Worm (Caenorhabditis elegans) whole organism, late embryonic: Measurements from ENCODE around the gene rla-2.
A peak's percentile ranks its signal among the peaks of the same experiment; 100 is the strongest.

Experiments
- C38D4.7 ChIP-seq: fragments of 200-800 bp; sonication (Bioruptor generic); optimal IDR thresholded peaks from 2 replicates; lab custom pipeline; 2018; ENCODE audit warnings: mild to moderate bottlenecking, missing genetic modification characterization, moderate library complexity, missing compliant biosample characterization
- F13H6.1 ChIP-seq: sonication (generic microtip); optimal IDR thresholded peaks from 2 replicates; lab custom pipeline; 2016; ENCODE audit warnings: missing genetic modification characterization, missing compliant biosample characterization
- K02D7.2 ChIP-seq: sonication (generic microtip); optimal IDR thresholded peaks from 2 replicates; lab custom pipeline; 2017; ENCODE audit warnings: mild to moderate bottlenecking, missing genetic modification characterization, missing compliant biosample characterization
- K09A11.1 ChIP-seq: sonication (generic microtip); optimal IDR thresholded peaks from 2 replicates; lab custom pipeline; 2017; ENCODE audit warnings: antibody characterized with exemption, mild to moderate bottlenecking, missing genetic modification characterization, missing compliant biosample characterization; ENCODE audit not compliant: insufficient read depth
- T23F11.4 ChIP-seq: fragments of 200-800 bp; sonication (Bioruptor generic); optimal IDR thresholded peaks from 2 replicates; lab custom pipeline; 2018; ENCODE audit warnings: mild to moderate bottlenecking, missing genetic modification characterization, missing compliant biosample characterization
- Y22D7AL.16 ChIP-seq: sonication (generic microtip); optimal IDR thresholded peaks from 2 replicates; lab custom pipeline; 2016; ENCODE audit warnings: missing genetic modification characterization, missing compliant biosample characterization
- ama-1 ChIP-seq: fragments of 150-350 bp; optimal IDR thresholded peaks from 2 replicates; lab custom pipeline; 2014
- ceh-14 ChIP-seq: sonication (generic microtip); optimal IDR thresholded peaks from 2 replicates; lab custom pipeline; 2016; ENCODE audit warnings: missing genotype, missing genetic modification characterization, missing compliant biosample characterization
- ceh-18 ChIP-seq: sonication (generic microtip); optimal IDR thresholded peaks from 2 replicates; lab custom pipeline; 2016; ENCODE audit warnings: missing genetic modification characterization, missing compliant biosample characterization
- ceh-19 ChIP-seq: fragments of 200-800 bp; sonication (Bioruptor generic); optimal IDR thresholded peaks from 2 replicates; lab custom pipeline; 2018; ENCODE audit warnings: mild to moderate bottlenecking, missing genetic modification characterization, missing compliant biosample characterization
- ceh-24 ChIP-seq: sonication (generic microtip); optimal IDR thresholded peaks from 2 replicates; lab custom pipeline; 2016; ENCODE audit warnings: mild to moderate bottlenecking, missing genetic modification characterization, missing compliant biosample characterization
- ceh-30 ChIP-seq: fragments of 150-350 bp; optimal IDR thresholded peaks from 2 replicates; lab custom pipeline; 2014; ENCODE audit warnings: missing biosample characterization, missing genetic modification characterization
- ceh-31 ChIP-seq: sonication (generic microtip); optimal IDR thresholded peaks from 2 replicates; lab custom pipeline; 2016; ENCODE audit warnings: missing genetic modification characterization, missing compliant biosample characterization
- ceh-34 ChIP-seq: sonication (generic microtip); optimal IDR thresholded peaks from 2 replicates; lab custom pipeline; 2016; ENCODE audit warnings: mild to moderate bottlenecking, missing genetic modification characterization, missing compliant biosample characterization
- ceh-6 ChIP-seq: fragments of 200-800 bp; sonication (Bioruptor generic); optimal IDR thresholded peaks from 2 replicates; lab custom pipeline; 2018; ENCODE audit warnings: mild to moderate bottlenecking, missing genetic modification characterization, missing compliant biosample characterization
- ceh-9 ChIP-seq: sonication (generic microtip); optimal IDR thresholded peaks from 2 replicates; lab custom pipeline; 2016; ENCODE audit warnings: mild to moderate bottlenecking, missing genetic modification characterization, inconsistent platforms, missing compliant biosample characterization
- dve-1 ChIP-seq: sonication (generic microtip); optimal IDR thresholded peaks from 2 replicates; lab custom pipeline; 2017; ENCODE audit warnings: antibody characterized with exemption, mild to moderate bottlenecking, missing genetic modification characterization, missing compliant biosample characterization
- elt-2 ChIP-seq: sonication (generic microtip); optimal IDR thresholded peaks from 2 replicates; lab custom pipeline; 2016; ENCODE audit warnings: missing genetic modification reagents, missing genetic modification characterization, missing compliant biosample characterization
- elt-4 ChIP-seq: sonication (generic microtip); optimal IDR thresholded peaks from 2 replicates; lab custom pipeline; 2016; ENCODE audit warnings: missing genetic modification characterization, missing compliant biosample characterization
- ets-4 ChIP-seq: sonication (generic microtip); optimal IDR thresholded peaks from 2 replicates; lab custom pipeline; 2016; ENCODE audit warnings: missing genetic modification characterization, missing compliant biosample characterization
- eyg-1 ChIP-seq: sonication (generic microtip); optimal IDR thresholded peaks from 2 replicates; lab custom pipeline; 2016; ENCODE audit warnings: missing genotype, missing genetic modification characterization, missing compliant biosample characterization
- fax-1 ChIP-seq: sonication (generic microtip); optimal IDR thresholded peaks from 2 replicates; lab custom pipeline; 2016; ENCODE audit warnings: missing genotype, missing genetic modification characterization, missing compliant biosample characterization
- fkh-10 ChIP-seq: fragments of 150-350 bp; optimal IDR thresholded peaks from 2 replicates; lab custom pipeline; 2014; ENCODE audit warnings: missing biosample characterization, missing genetic modification reagents, missing genetic modification characterization
- hlh-13 ChIP-seq: fragments of 200-800 bp; sonication (Bioruptor generic); optimal IDR thresholded peaks from 2 replicates; lab custom pipeline; 2018; ENCODE audit warnings: mild to moderate bottlenecking, missing genetic modification characterization, missing compliant biosample characterization
- hlh-15 ChIP-seq: sonication (generic microtip); optimal IDR thresholded peaks from 2 replicates; lab custom pipeline; 2016; ENCODE audit warnings: missing genetic modification characterization, missing compliant biosample characterization
- hlh-6 ChIP-seq: sonication (generic microtip); optimal IDR thresholded peaks from 2 replicates; lab custom pipeline; 2016; ENCODE audit warnings: missing genotype, missing genetic modification characterization, missing compliant biosample characterization
- lin-11 ChIP-seq: fragments of 200-800 bp; sonication (Bioruptor generic); optimal IDR thresholded peaks from 2 replicates; lab custom pipeline; 2018; ENCODE audit warnings: mild to moderate bottlenecking, missing genetic modification characterization, missing compliant biosample characterization
- madf-2 ChIP-seq: sonication (generic microtip); optimal IDR thresholded peaks from 2 replicates; lab custom pipeline; 2017; ENCODE audit warnings: missing genetic modification characterization, missing compliant biosample characterization
- mec-3 ChIP-seq: sonication (generic microtip); optimal IDR thresholded peaks from 2 replicates; lab custom pipeline; 2016; ENCODE audit warnings: borderline replicate concordance, missing genetic modification characterization, missing compliant biosample characterization
- nfya-1 ChIP-seq: sonication (generic microtip); optimal IDR thresholded peaks from 2 replicates; lab custom pipeline; 2017; ENCODE audit warnings: missing genetic modification characterization, mild to moderate bottlenecking, missing compliant biosample characterization, antibody characterized with exemption, moderate library complexity
- pag-3 ChIP-seq: sonication (generic microtip); optimal IDR thresholded peaks from 2 replicates; lab custom pipeline; 2016; ENCODE audit warnings: missing compliant biosample characterization, missing genetic modification characterization, borderline replicate concordance
- pax-1 ChIP-seq: fragments of 150-350 bp; optimal IDR thresholded peaks from 2 replicates; lab custom pipeline; 2014; ENCODE audit warnings: missing biosample characterization, missing genetic modification characterization
- pha-2 ChIP-seq: sonication (generic microtip); optimal IDR thresholded peaks from 2 replicates; lab custom pipeline; 2017; ENCODE audit warnings: mild to moderate bottlenecking, missing genetic modification characterization, missing compliant biosample characterization
- pha-4 ChIP-seq: fragments of 150-350 bp; optimal IDR thresholded peaks from 2 replicates; lab custom pipeline; 2018; ENCODE audit warnings: missing biosample characterization, missing genetic modification reagents, missing genetic modification characterization
- pros-1 ChIP-seq: fragments of 150-350 bp; optimal IDR thresholded peaks from 2 replicates; lab custom pipeline; 2014; ENCODE audit warnings: missing biosample characterization, missing genetic modification reagents, missing genetic modification characterization
- rnt-1 ChIP-seq: sonication (generic microtip); optimal IDR thresholded peaks from 2 replicates; lab custom pipeline; 2016; ENCODE audit warnings: missing genetic modification characterization, missing compliant biosample characterization
- sox-2 ChIP-seq: fragments of 200-800 bp; sonication (Bioruptor generic); IDR thresholded peaks from 2 replicates; pipeline ENCODE4 v1.3.6; 2022; ENCODE audit warnings: missing genetic modification reagents, missing genetic modification characterization, missing compliant biosample characterization
- syd-9 ChIP-seq: sonication (generic microtip); optimal IDR thresholded peaks from 2 replicates; lab custom pipeline; 2016; ENCODE audit warnings: mild to moderate bottlenecking, missing genetic modification characterization, moderate library complexity, missing compliant biosample characterization
- tbx-2 ChIP-seq: sonication (generic microtip); optimal IDR thresholded peaks from 2 replicates; lab custom pipeline; 2016; ENCODE audit warnings: missing genetic modification characterization, missing compliant biosample characterization
- tbx-7 ChIP-seq: sonication (generic microtip); optimal IDR thresholded peaks from 2 replicates; lab custom pipeline; 2016; ENCODE audit warnings: missing genotype, missing genetic modification characterization, missing compliant biosample characterization
- unc-3 ChIP-seq, 2 experiments: fragments of 200-800 bp in 1 of 2; sonication (Bioruptor generic) in 1 of 2; sonication (generic microtip) in 1 of 2; conservative IDR thresholded peaks in 1 of 2; optimal IDR thresholded peaks in 1 of 2; 2 replicates each; pipeline versions ENCODE4 v1.3.6 to Lab custom; 2016 to 2022; ENCODE audit warnings: missing compliant biosample characterization in 2 of 2, missing genetic modification characterization in 2 of 2, missing genetic modification reagents in 1 of 2
- unc-42 ChIP-seq: sonication (generic microtip); optimal IDR thresholded peaks from 2 replicates; lab custom pipeline; 2016; ENCODE audit warnings: missing genotype, missing genetic modification characterization, missing compliant biosample characterization
- unc-55 ChIP-seq: sonication (generic microtip); optimal IDR thresholded peaks from 2 replicates; lab custom pipeline; 2017; ENCODE audit warnings: missing biosample characterization, missing genetic modification reagents, missing genetic modification characterization
- unc-86 ChIP-seq: sonication (generic microtip); optimal IDR thresholded peaks from 2 replicates; lab custom pipeline; 2016; ENCODE audit warnings: missing genetic modification characterization, missing compliant biosample characterization

rla-2 gene

DNA sequence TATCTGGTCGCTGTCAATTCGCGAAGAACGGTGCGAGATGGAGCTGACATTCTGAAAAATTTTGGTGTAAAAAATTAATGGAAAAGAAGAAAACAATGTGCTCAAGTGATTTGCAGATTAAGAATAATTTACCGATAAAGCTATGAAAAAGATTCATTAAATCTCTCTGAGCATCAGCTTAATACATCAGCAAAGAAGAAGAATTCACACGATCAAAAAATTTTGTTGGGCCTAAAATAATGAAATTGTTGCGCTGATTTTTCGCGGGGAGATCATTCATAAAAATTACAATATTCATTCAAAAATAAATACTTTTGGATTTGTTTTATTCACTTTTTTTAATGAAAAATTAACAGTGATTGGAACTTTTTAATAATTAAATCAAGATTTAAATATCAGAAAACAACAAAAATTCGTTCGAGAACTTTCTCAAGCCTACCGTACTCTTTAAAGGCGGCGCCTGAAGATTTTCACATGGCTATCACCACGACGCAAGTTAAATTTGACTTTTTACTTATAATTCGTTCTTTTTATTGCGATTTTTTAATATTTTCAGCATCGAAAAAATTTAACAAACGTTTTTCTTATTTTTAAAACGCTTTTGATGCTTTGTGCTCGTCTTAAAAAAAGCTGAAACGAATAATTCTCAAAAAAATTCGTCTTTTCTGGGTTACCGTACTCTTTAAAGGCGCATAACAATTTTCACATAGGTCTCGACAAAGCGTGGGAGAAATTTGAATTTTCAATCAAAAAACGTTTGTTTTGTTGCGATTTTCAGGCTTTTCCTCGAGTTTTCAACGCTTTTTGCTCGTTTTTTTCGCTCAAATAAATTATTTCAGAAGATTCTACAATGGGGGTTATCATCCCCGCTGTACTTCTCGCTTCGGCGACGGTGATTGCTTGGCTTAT, 30.6 kb upstream of the rla-2 start, which contains the start of the genes memi-2 and cyp-31A5:
Gene memi-2 (minus strand): TSS at position 51 of the 909 bp plus-strand sequence.
Gene cyp-31A5 (plus strand): TSS at position 834 of the 909 bp plus-strand sequence.
- TF ChIP-seq pax-1 (tag; lab: Kevin White, UChicago) (no peak), T23F11.4 (GFP tag; lab: Kevin White, UChicago) (no peak), ceh-9 (tag; lab: Kevin White, UChicago) (no peak), hlh-15 (tag; lab: Kevin White, UChicago) (no peak), ceh-18 (tag; lab: Kevin White, UChicago) (no peak), tbx-2 (tag; lab: Kevin White, UChicago) (no peak), pag-3 (tag; lab: Kevin White, UChicago) (no peak), C38D4.7 (no peak), ceh-24 (no peak), elt-2 (no peak), eyg-1 (no peak)

DNA sequence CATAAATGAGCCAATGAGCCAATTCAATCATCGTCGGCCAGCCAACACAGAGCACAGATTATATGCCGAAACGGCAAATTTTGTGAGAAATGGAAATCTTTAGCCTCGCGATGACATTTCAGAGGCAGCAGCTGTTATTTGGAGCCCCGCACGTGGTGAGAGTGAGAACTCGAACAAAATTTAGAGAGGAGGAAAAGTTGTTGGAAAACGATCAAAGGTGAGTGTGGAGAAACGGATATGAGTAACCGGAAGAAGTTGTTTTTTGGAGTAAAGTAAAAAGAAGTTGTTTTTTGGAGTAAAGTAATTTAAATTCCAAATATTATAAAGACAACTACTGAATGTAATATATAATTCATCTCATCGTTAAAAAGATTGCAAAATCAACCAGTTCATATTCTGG, 28.6 kb upstream of the rla-2 start, which contains the start of gene Y62E10A.13:
Gene Y62E10A.13 (minus strand): TSS at position 326 of the 400 bp plus-strand sequence.
- TF ChIP-seq ceh-14 (tag; lab: Kevin White, UChicago) (no peak), ceh-6 (GFP tag; lab: Kevin White, UChicago) (no peak), K09A11.1 (no peak), pax-1 (tag; lab: Kevin White, UChicago) (no peak), Y22D7AL.16 (tag; lab: Kevin White, UChicago) (no peak), unc-3 (GFP tag; conservative IDR thresholded peaks at IDR 0.05; lab: Robert Waterston, UW) (no peak), unc-3 (tag; optimal IDR thresholded peaks at IDR 0.05; lab: Kevin White, UChicago) (no peak), tbx-7 (tag; lab: Kevin White, UChicago) (no peak), elt-2 (no peak), dve-1 (no peak)

DNA sequence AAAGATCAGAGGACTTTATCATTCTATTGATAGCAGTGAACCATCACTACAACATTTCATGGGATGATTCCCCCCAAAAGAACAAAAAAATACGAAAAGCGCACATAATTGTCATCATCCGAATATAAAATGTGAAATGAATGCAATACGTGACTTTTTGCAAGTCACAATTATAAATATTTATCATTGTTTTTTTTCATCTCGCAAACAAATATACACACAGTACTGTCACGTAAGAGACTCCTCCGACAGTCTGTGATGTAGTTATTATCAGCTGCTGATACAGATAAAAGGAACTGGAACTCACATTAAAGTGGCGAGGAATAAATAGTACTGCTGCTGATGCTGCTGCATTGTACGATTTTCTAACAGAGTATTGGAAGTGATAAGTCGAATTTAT, 26.3 kb upstream of the rla-2 start:
- TF ChIP-seq ceh-31 (tag; lab: Kevin White, UChicago) (no peak), elt-2 (peak; percentile 78)

DNA sequence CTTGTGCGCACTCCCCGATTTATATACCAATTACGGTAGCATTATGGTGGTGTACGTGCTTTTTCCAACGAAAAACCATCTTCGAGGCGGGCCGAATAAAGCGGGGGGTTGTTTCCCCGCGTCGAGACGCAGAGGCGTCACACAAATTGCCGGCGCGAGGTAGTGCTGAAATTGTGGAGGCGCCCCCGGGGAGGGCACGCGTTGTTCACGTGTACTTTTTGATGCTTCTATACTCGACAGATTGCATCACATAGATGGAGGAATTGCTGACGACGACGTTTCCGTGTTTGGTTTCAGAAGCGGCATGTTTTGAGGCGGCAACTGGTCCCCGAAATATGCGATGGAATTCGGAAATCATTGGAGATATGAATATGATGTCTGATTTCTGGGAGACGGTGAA, 25.2 kb upstream of the rla-2 start:
- TF ChIP-seq elt-4 (no peak), ceh-30 (tag; lab: Kevin White, UChicago) (no peak), pha-4 (tag; lab: Kevin White, UChicago) (no peak), dve-1 (peak; percentile 48), unc-55 (GFP tag; lab: Kevin White, UChicago) (peak; percentile 58), nfya-1 (tag; lab: Kevin White, UChicago) (peak; percentile 45), ama-1 (lab: Kevin White, UChicago) (no peak), hlh-6 (tag; lab: Kevin White, UChicago) (no peak), elt-2 (no peak), sox-2 (no peak), T23F11.4 (GFP tag; lab: Kevin White, UChicago) (no peak), ceh-34 (no peak), lin-11 (tag; lab: Kevin White, UChicago) (no peak), ceh-14 (tag; lab: Kevin White, UChicago) (no peak), tbx-2 (tag; lab: Kevin White, UChicago) (no peak), fkh-10 (GFP tag; lab: Kevin White, UChicago) (no peak), syd-9 (tag; lab: Kevin White, UChicago) (no peak), pha-2 (tag; lab: Kevin White, UChicago) (no peak), mec-3 (no peak), unc-86 (tag; lab: Kevin White, UChicago) (no peak), F13H6.1 (no peak), ceh-19 (GFP tag; lab: Kevin White, UChicago) (no peak), unc-42 (peak; percentile 67), madf-2 (tag; lab: Kevin White, UChicago) (no peak), hlh-13 (no peak), ets-4 (tag; lab: Kevin White, UChicago) (no peak), ceh-9 (tag; lab: Kevin White, UChicago) (peak; percentile 30), fax-1 (tag; lab: Kevin White, UChicago) (peak; percentile 17), rnt-1 (peak; percentile 16), pros-1 (tag; lab: Kevin White, UChicago) (peak; percentile 6), K02D7.2 (tag; lab: Kevin White, UChicago) (no peak)
